Worm (Caenorhabditis elegans) whole organism, late embryonic: Measurements from ENCODE around the gene zip-2.
A peak's percentile ranks its signal among the peaks of the same experiment; 100 is the strongest.

Experiments used
- C08G9.2 ChIP-seq: sonication (generic microtip); optimal IDR thresholded peaks from 2 replicates; lab custom pipeline; 2016; ENCODE audit warnings: mild to moderate bottlenecking, missing genetic modification characterization, moderate library complexity, missing compliant biosample characterization
- F13H6.1 ChIP-seq: sonication (generic microtip); optimal IDR thresholded peaks from 2 replicates; lab custom pipeline; 2016; ENCODE audit warnings: missing genetic modification characterization, missing compliant biosample characterization
- K02D7.2 ChIP-seq: sonication (generic microtip); optimal IDR thresholded peaks from 2 replicates; lab custom pipeline; 2017; ENCODE audit warnings: mild to moderate bottlenecking, missing genetic modification characterization, missing compliant biosample characterization
- T23F11.4 ChIP-seq: fragments of 200-800 bp; sonication (Bioruptor generic); optimal IDR thresholded peaks from 2 replicates; lab custom pipeline; 2018; ENCODE audit warnings: mild to moderate bottlenecking, missing genetic modification characterization, missing compliant biosample characterization
- ahr-1 ChIP-seq: sonication (generic microtip); optimal IDR thresholded peaks from 2 replicates; lab custom pipeline; 2016; ENCODE audit warnings: missing genetic modification characterization, missing compliant biosample characterization
- ama-1 ChIP-seq: fragments of 150-350 bp; optimal IDR thresholded peaks from 2 replicates; lab custom pipeline; 2014
- ceh-14 ChIP-seq: sonication (generic microtip); optimal IDR thresholded peaks from 2 replicates; lab custom pipeline; 2016; ENCODE audit warnings: missing genotype, missing genetic modification characterization, missing compliant biosample characterization
- ceh-18 ChIP-seq: sonication (generic microtip); optimal IDR thresholded peaks from 2 replicates; lab custom pipeline; 2016; ENCODE audit warnings: missing genetic modification characterization, missing compliant biosample characterization
- ceh-19 ChIP-seq: fragments of 200-800 bp; sonication (Bioruptor generic); optimal IDR thresholded peaks from 2 replicates; lab custom pipeline; 2018; ENCODE audit warnings: mild to moderate bottlenecking, missing genetic modification characterization, missing compliant biosample characterization
- ceh-24 ChIP-seq: sonication (generic microtip); optimal IDR thresholded peaks from 2 replicates; lab custom pipeline; 2016; ENCODE audit warnings: mild to moderate bottlenecking, missing genetic modification characterization, missing compliant biosample characterization
- ceh-30 ChIP-seq: fragments of 150-350 bp; optimal IDR thresholded peaks from 2 replicates; lab custom pipeline; 2014; ENCODE audit warnings: missing biosample characterization, missing genetic modification characterization
- ceh-31 ChIP-seq: sonication (generic microtip); optimal IDR thresholded peaks from 2 replicates; lab custom pipeline; 2016; ENCODE audit warnings: missing genetic modification characterization, missing compliant biosample characterization
- ceh-48 ChIP-seq: sonication (generic microtip); optimal IDR thresholded peaks from 2 replicates; lab custom pipeline; 2016; ENCODE audit warnings: missing genetic modification characterization, inconsistent platforms, missing compliant biosample characterization
- che-1 ChIP-seq: sonication (generic microtip); optimal IDR thresholded peaks from 2 replicates; lab custom pipeline; 2016; ENCODE audit warnings: mild to moderate bottlenecking, missing genetic modification characterization, missing compliant biosample characterization
- elt-2 ChIP-seq: sonication (generic microtip); optimal IDR thresholded peaks from 2 replicates; lab custom pipeline; 2016; ENCODE audit warnings: missing genetic modification reagents, missing genetic modification characterization, missing compliant biosample characterization
- elt-4 ChIP-seq: sonication (generic microtip); optimal IDR thresholded peaks from 2 replicates; lab custom pipeline; 2016; ENCODE audit warnings: missing genetic modification characterization, missing compliant biosample characterization
- eyg-1 ChIP-seq: sonication (generic microtip); optimal IDR thresholded peaks from 2 replicates; lab custom pipeline; 2016; ENCODE audit warnings: missing genotype, missing genetic modification characterization, missing compliant biosample characterization
- fkh-6 ChIP-seq: sonication (generic microtip); optimal IDR thresholded peaks from 2 replicates; lab custom pipeline; 2016; ENCODE audit warnings: missing genetic modification characterization, missing compliant biosample characterization
- gmeb-2 ChIP-seq: sonication (generic microtip); optimal IDR thresholded peaks from 2 replicates; lab custom pipeline; 2016; ENCODE audit warnings: missing genetic modification characterization, inconsistent platforms, missing compliant biosample characterization
- hlh-13 ChIP-seq: fragments of 200-800 bp; sonication (Bioruptor generic); optimal IDR thresholded peaks from 2 replicates; lab custom pipeline; 2018; ENCODE audit warnings: mild to moderate bottlenecking, missing genetic modification characterization, missing compliant biosample characterization
- hlh-15 ChIP-seq: sonication (generic microtip); optimal IDR thresholded peaks from 2 replicates; lab custom pipeline; 2016; ENCODE audit warnings: missing genetic modification characterization, missing compliant biosample characterization
- lin-11 ChIP-seq: fragments of 200-800 bp; sonication (Bioruptor generic); optimal IDR thresholded peaks from 2 replicates; lab custom pipeline; 2018; ENCODE audit warnings: mild to moderate bottlenecking, missing genetic modification characterization, missing compliant biosample characterization
- madf-2 ChIP-seq: sonication (generic microtip); optimal IDR thresholded peaks from 2 replicates; lab custom pipeline; 2017; ENCODE audit warnings: missing genetic modification characterization, missing compliant biosample characterization
- nhr-11 ChIP-seq: fragments of 150-350 bp; optimal IDR thresholded peaks from 2 replicates; lab custom pipeline; 2014; ENCODE audit warnings: missing biosample characterization, missing genetic modification characterization
- pag-3 ChIP-seq: sonication (generic microtip); optimal IDR thresholded peaks from 2 replicates; lab custom pipeline; 2016; ENCODE audit warnings: missing compliant biosample characterization, missing genetic modification characterization, borderline replicate concordance
- pat-9 ChIP-seq: fragments of 200-800 bp; sonication (Bioruptor generic); optimal IDR thresholded peaks from 2 replicates; lab custom pipeline; 2018; ENCODE audit warnings: mild to moderate bottlenecking, missing genetic modification characterization, moderate library complexity, missing compliant biosample characterization
- pha-2 ChIP-seq: sonication (generic microtip); optimal IDR thresholded peaks from 2 replicates; lab custom pipeline; 2017; ENCODE audit warnings: mild to moderate bottlenecking, missing genetic modification characterization, missing compliant biosample characterization
- pha-4 ChIP-seq: fragments of 150-350 bp; optimal IDR thresholded peaks from 2 replicates; lab custom pipeline; 2018; ENCODE audit warnings: missing biosample characterization, missing genetic modification reagents, missing genetic modification characterization
- pqm-1 ChIP-seq: sonication (generic microtip); optimal IDR thresholded peaks from 2 replicates; lab custom pipeline; 2016; ENCODE audit warnings: missing genetic modification characterization, missing compliant biosample characterization
- pros-1 ChIP-seq: fragments of 150-350 bp; optimal IDR thresholded peaks from 2 replicates; lab custom pipeline; 2014; ENCODE audit warnings: missing biosample characterization, missing genetic modification reagents, missing genetic modification characterization
- rnt-1 ChIP-seq: sonication (generic microtip); optimal IDR thresholded peaks from 2 replicates; lab custom pipeline; 2016; ENCODE audit warnings: missing genetic modification characterization, missing compliant biosample characterization
- sdc-2 ChIP-seq: sonication (generic microtip); optimal IDR thresholded peaks from 2 replicates; lab custom pipeline; 2016; ENCODE audit warnings: missing genotype, missing genetic modification characterization, missing compliant biosample characterization
- tbx-2 ChIP-seq: sonication (generic microtip); optimal IDR thresholded peaks from 2 replicates; lab custom pipeline; 2016; ENCODE audit warnings: missing genetic modification characterization, missing compliant biosample characterization
- tbx-7 ChIP-seq: sonication (generic microtip); optimal IDR thresholded peaks from 2 replicates; lab custom pipeline; 2016; ENCODE audit warnings: missing genotype, missing genetic modification characterization, missing compliant biosample characterization
- ttx-3 ChIP-seq: sonication (generic microtip); optimal IDR thresholded peaks from 2 replicates; lab custom pipeline; 2016; ENCODE audit warnings: missing genetic modification reagents, missing genetic modification characterization, missing compliant biosample characterization
- unc-42 ChIP-seq: sonication (generic microtip); optimal IDR thresholded peaks from 2 replicates; lab custom pipeline; 2016; ENCODE audit warnings: missing genotype, missing genetic modification characterization, missing compliant biosample characterization
- unc-55 ChIP-seq: sonication (generic microtip); optimal IDR thresholded peaks from 2 replicates; lab custom pipeline; 2017; ENCODE audit warnings: missing biosample characterization, missing genetic modification reagents, missing genetic modification characterization

zip-2 gene

ce11 chrIII:815845-816244, 16.9 kb upstream of the zip-2 start, which contains the start of gene dac-1:
Gene dac-1, plus strand, starts transcription at chrIII:816145.
- TF ChIP-seq ceh-48 (tag; lab: Kevin White, UChicago) (no peak), unc-42 (no peak), ceh-24 (tag; lab: Kevin White, UChicago) (no peak), eyg-1 (tag; lab: Kevin White, UChicago) (no peak), pat-9 (tag; lab: Kevin White, UChicago) (no peak), sdc-2 (no peak), pha-2 (tag; lab: Kevin White, UChicago) (no peak), ceh-19 (GFP tag; lab: Kevin White, UChicago) (no peak), gmeb-2 (no peak), F13H6.1 (tag; lab: Kevin White, UChicago) (no peak), T23F11.4 (no peak), madf-2 (no peak), ceh-14 (no peak), C08G9.2 (tag; lab: Kevin White, UChicago) (no peak), tbx-7 (tag; lab: Kevin White, UChicago) (no peak), elt-2 (tag; lab: Kevin White, UChicago) (no peak), K02D7.2 (tag; lab: Kevin White, UChicago) (no peak), nhr-11 (tag; lab: Kevin White, UChicago) (no peak), unc-55 (GFP tag; lab: Kevin White, UChicago) (no peak), pha-4 (tag; lab: Kevin White, UChicago) (no peak)

- TF ChIP-seq hlh-13 (GFP tag; lab: Kevin White, UChicago), result no peak
- no peak for TF ChIP-seq che-1 (tag; lab: Kevin White, UChicago)
- no peak for TF ChIP-seq fkh-6 (tag; lab: Kevin White, UChicago)
- no peak for TF ChIP-seq elt-4 (tag; lab: Kevin White, UChicago)
- no peak for TF ChIP-seq pqm-1 (tag; lab: Kevin White, UChicago)
- TF ChIP-seq tbx-2 (tag; lab: Kevin White, UChicago), result no peak
- TF ChIP-seq rnt-1 (tag; lab: Kevin White, UChicago), result no peak
- no peak for TF ChIP-seq hlh-15 (tag; lab: Kevin White, UChicago)
- no peak for TF ChIP-seq pag-3 (tag; lab: Kevin White, UChicago)
- TF ChIP-seq ceh-48 (tag; lab: Kevin White, UChicago), result no peak
- TF ChIP-seq ahr-1 (tag; lab: Kevin White, UChicago), result no peak
- TF ChIP-seq madf-2, result no peak
These were observed 13.5 kb upstream of the zip-2 start for ce11 chrIII:819313-819712.

- no peak for TF ChIP-seq ttx-3 (tag; lab: Kevin White, UChicago)
- TF ChIP-seq pros-1 (tag; lab: Kevin White, UChicago), result no peak
- no peak for TF ChIP-seq lin-11 (tag; lab: Kevin White, UChicago)
- peak; percentile 28 for TF ChIP-seq ceh-18
- no peak for TF ChIP-seq sdc-2
These were observed 10.1 kb upstream of the zip-2 start, which contains the start of gene clec-149 for ce11 chrIII:822546-823272. Gene clec-149, plus strand, starts transcription at chrIII:823222.

- TF ChIP-seq ama-1 (lab: Kevin White, UChicago), result no peak
- TF ChIP-seq pag-3 (tag; lab: Kevin White, UChicago), result no peak
- no peak for TF ChIP-seq gmeb-2
- TF ChIP-seq ceh-30, result no peak
- no peak for TF ChIP-seq pha-4 (tag; lab: Kevin White, UChicago)
- no peak for TF ChIP-seq ceh-31 (tag; lab: Kevin White, UChicago)
- TF ChIP-seq C08G9.2 (tag; lab: Kevin White, UChicago), result no peak
These were observed 7.5 kb upstream of the zip-2 start for ce11 chrIII:825256-825655.
